Fruit fly (Drosophila melanogaster): Measurements from ENCODE around the gene Arc42.

DNA sequence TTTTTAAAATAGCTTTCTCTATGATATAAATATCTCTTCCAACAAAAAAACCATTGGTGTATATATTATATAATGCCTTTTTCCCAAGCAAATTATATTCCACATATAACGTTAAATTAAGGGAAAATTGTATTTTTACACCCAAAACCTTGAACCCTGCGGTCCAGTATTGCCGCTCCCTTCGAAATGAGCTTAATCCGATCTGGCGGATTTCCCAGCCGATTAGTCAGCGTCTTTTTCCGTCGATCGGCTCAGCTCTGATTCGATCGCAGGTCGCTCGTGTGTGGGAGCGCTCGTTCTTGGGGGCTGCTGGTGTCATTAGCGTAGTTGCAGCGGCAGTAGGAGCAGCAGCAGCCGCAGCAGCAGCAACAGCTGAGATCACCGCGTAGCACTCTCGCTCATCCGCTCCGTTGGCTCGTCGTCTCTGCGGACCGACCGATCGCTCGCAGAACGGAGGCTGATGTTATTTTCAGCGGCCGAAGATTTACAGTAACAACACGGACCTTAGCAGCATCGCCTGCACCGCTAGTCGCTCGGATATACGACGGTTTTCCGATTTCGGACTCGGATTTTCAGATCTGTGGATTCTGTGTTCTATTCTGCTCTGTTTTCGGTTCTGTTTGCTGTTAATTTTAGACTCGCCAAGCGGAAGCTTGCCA is 12.9 kb downstream of the Arc42 start, which contains the start of gene CG4733:
- peak; percentile 55 for TF ChIP-seq CG5204 (GFP tag; optimal IDR thresholded peaks at IDR 0.05)
- no peak for TF ChIP-seq CG12768 (GFP tag; optimal IDR thresholded peaks at IDR 0.05)
- TF ChIP-seq cic (GFP tag; optimal IDR thresholded peaks at IDR 0.05), result no peak
- TF ChIP-seq toe (GFP tag; optimal IDR thresholded peaks at IDR 0.05), result peak; percentile 20
- no peak for TF ChIP-seq kay (GFP tag; ENCODE audit: borderline replicate concordance)
